Worm (Caenorhabditis elegans) whole organism, L2 larva: ENCODE measurements around the gene sre-41.

Experiments used
- alr-1 ChIP-seq: fragments of 150-350 bp; optimal IDR thresholded peaks from 2 replicates; lab custom pipeline; 2014; ENCODE audit warnings: missing biosample characterization, missing genetic modification characterization
- ama-1 ChIP-seq: fragments of 150-350 bp; optimal IDR thresholded peaks from 2 replicates; lab custom pipeline; 2018; ENCODE audit warnings: inconsistent platforms
- nhr-11 ChIP-seq: fragments of 150-350 bp; optimal IDR thresholded peaks from 2 replicates; lab custom pipeline; 2014; ENCODE audit warnings: missing biosample characterization, missing genetic modification characterization
- nhr-25 ChIP-seq: fragments of 150-350 bp; sonication (generic microtip); optimal IDR thresholded peaks from 3 replicates; lab custom pipeline; 2014; ENCODE audit warnings: missing biosample characterization, missing genetic modification characterization
- skn-1 ChIP-seq: sonication (generic microtip); optimal IDR thresholded peaks from 2 replicates; lab custom pipeline; 2017; ENCODE audit warnings: missing biosample characterization, missing genetic modification characterization

DNA sequence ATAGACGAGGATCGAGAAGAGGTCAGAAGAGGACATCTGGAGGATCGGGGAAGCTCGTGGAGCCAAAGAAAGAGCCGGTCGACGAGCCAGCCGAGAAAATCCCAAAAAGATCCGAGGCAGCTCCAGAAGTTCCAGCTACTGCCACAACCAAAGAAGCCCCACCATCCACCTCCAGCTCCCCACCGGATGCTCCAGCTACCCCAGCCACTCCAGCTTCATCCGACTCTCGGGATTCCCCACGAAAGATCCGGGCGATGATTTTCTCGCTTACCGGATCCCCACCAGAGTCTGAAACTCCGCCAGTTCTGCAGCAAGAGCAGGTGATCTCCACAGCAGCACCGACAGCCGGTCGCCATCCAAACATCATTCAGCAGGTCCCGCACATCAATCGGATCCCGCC, 45.2 kb upstream of the sre-41 start:
- TF ChIP-seq skn-1 (tag; lab: Kevin White, UChicago) (no peak), nhr-25 (no peak), nhr-11 (tag; lab: Kevin White, UChicago) (no peak), alr-1 (tag; lab: Kevin White, UChicago) (no peak), ama-1 (no peak)
